Worm (Caenorhabditis elegans) whole organism, L2 larva: ENCODE measurements around the gene ada-2.
A peak's percentile ranks its signal among the peaks of the same experiment; 100 is the strongest.

Source experiments
- R02D3.7 ChIP-seq: fragments of 150-350 bp; optimal IDR thresholded peaks from 2 replicates; lab custom pipeline; 2014; ENCODE audit warnings: missing biosample characterization, missing genetic modification characterization
- egl-27 ChIP-seq: sonication (generic microtip); optimal IDR thresholded peaks from 3 replicates; lab custom pipeline; 2017; ENCODE audit warnings: missing biosample characterization, missing genetic modification reagents, missing genetic modification characterization
- nhr-237 ChIP-seq: fragments of 150-350 bp; optimal IDR thresholded peaks from 2 replicates; lab custom pipeline; 2014; ENCODE audit warnings: missing biosample characterization, missing genetic modification characterization
- sem-4 ChIP-seq: fragments of 150-350 bp; optimal IDR thresholded peaks from 2 replicates; lab custom pipeline; 2014; ENCODE audit warnings: missing biosample characterization, missing genetic modification reagents, missing genetic modification characterization

ce11 chrII:7272513-7272912 is 20.5 kb downstream of the ada-2 start:
- no peak for TF ChIP-seq sem-4 (tag; lab: Kevin White, UChicago)
- no peak for TF ChIP-seq R02D3.7 (tag; lab: Kevin White, UChicago)
- peak; percentile 8 for TF ChIP-seq egl-27 (tag; lab: Kevin White, UChicago)
- no peak for TF ChIP-seq nhr-237 (tag; lab: Kevin White, UChicago)
